Worm (Caenorhabditis elegans) whole organism, early embryonic: Measurements from ENCODE around the gene C55A1.1.

Experiments
- B0310.2 ChIP-seq: sonication (generic microtip); optimal IDR thresholded peaks from 2 replicates; lab custom pipeline; 2016; ENCODE audit warnings: mild to moderate bottlenecking, missing genetic modification characterization, missing compliant biosample characterization
- ama-1 ChIP-seq: fragments of 150-350 bp; optimal IDR thresholded peaks from 2 replicates; lab custom pipeline; 2014
- hmg-4 ChIP-seq: fragments of 200-800 bp; sonication (Bioruptor generic); optimal IDR thresholded peaks from 2 replicates; lab custom pipeline; 2018; ENCODE audit warnings: mild to moderate bottlenecking, missing genetic modification characterization, missing compliant biosample characterization
- pes-1 ChIP-seq: fragments of 200-800 bp; sonication (Bioruptor generic); IDR thresholded peaks from 2 replicates; pipeline ENCODE4 v1.3.6; 2022; ENCODE audit warnings: missing genetic modification reagents, missing genetic modification characterization, missing compliant biosample characterization
- tbx-11 ChIP-seq: fragments of 200-800 bp; sonication (Bioruptor generic); IDR thresholded peaks from 2 replicates; pipeline ENCODE4 v1.3.6; 2022; ENCODE audit warnings: missing genetic modification characterization, missing compliant biosample characterization
- tbx-37 ChIP-seq: fragments of 200-800 bp; sonication (Bioruptor generic); conservative IDR thresholded peaks from 2 replicates; pipeline ENCODE4 v1.3.6; 2022; ENCODE audit warnings: missing genetic modification reagents, missing genetic modification characterization, missing compliant biosample characterization

- no peak for TF ChIP-seq hmg-4
- no peak for TF ChIP-seq ama-1 (lab: Kevin White, UChicago)
- no peak for TF ChIP-seq B0310.2 (tag; lab: Kevin White, UChicago)
- no peak for TF ChIP-seq pes-1
- TF ChIP-seq tbx-11 (GFP tag; lab: Robert Waterston, UW) = no peak
- no peak for TF ChIP-seq tbx-37 (GFP tag; lab: Robert Waterston, UW)
These were observed 43.2 kb upstream of the C55A1.1 start, which contains the start of gene F28F8.9 for ce11 chrV:15578386-15578785.
